Worm (Caenorhabditis elegans) whole organism, early embryonic: Measurements from ENCODE around the gene ckb-2.

ENCODE experiments used
- B0310.2 ChIP-seq: sonication (generic microtip); optimal IDR thresholded peaks from 2 replicates; lab custom pipeline; 2016; ENCODE audit warnings: mild to moderate bottlenecking, missing genetic modification characterization, missing compliant biosample characterization
- ama-1 ChIP-seq: fragments of 150-350 bp; optimal IDR thresholded peaks from 2 replicates; lab custom pipeline; 2014
- ceh-13 ChIP-seq: fragments of 200-800 bp; sonication (Bioruptor generic); optimal IDR thresholded peaks from 2 replicates; lab custom pipeline; 2018; ENCODE audit warnings: mild to moderate bottlenecking, missing genetic modification characterization, missing compliant biosample characterization
- ceh-36 ChIP-seq: sonication (generic microtip); optimal IDR thresholded peaks from 2 replicates; lab custom pipeline; 2016; ENCODE audit warnings: missing genetic modification characterization, inconsistent platforms, missing compliant biosample characterization
- flt-1 ChIP-seq: fragments of 200-800 bp; sonication (Bioruptor generic); IDR thresholded peaks from 2 replicates; pipeline ENCODE4 v1.3.6; 2022; ENCODE audit warnings: missing genetic modification characterization, missing compliant biosample characterization
- hmbx-1 ChIP-seq: sonication (generic microtip); optimal IDR thresholded peaks from 2 replicates; lab custom pipeline; 2016; ENCODE audit warnings: mild to moderate bottlenecking, missing genetic modification characterization, missing compliant biosample characterization
- hmg-4 ChIP-seq: fragments of 200-800 bp; sonication (Bioruptor generic); optimal IDR thresholded peaks from 2 replicates; lab custom pipeline; 2018; ENCODE audit warnings: mild to moderate bottlenecking, missing genetic modification characterization, missing compliant biosample characterization
- hnd-1 ChIP-seq: sonication (generic microtip); optimal IDR thresholded peaks from 2 replicates; lab custom pipeline; 2016; ENCODE audit warnings: missing genetic modification characterization, missing compliant biosample characterization
- pes-1 ChIP-seq: fragments of 200-800 bp; sonication (Bioruptor generic); IDR thresholded peaks from 2 replicates; pipeline ENCODE4 v1.3.6; 2022; ENCODE audit warnings: missing genetic modification reagents, missing genetic modification characterization, missing compliant biosample characterization
- scrt-1 ChIP-seq: fragments of 200-800 bp; sonication (Bioruptor generic); IDR thresholded peaks from 2 replicates; pipeline ENCODE4 v1.3.6; 2022; ENCODE audit warnings: missing genetic modification characterization, missing compliant biosample characterization
- tbx-11 ChIP-seq: fragments of 200-800 bp; sonication (Bioruptor generic); IDR thresholded peaks from 2 replicates; pipeline ENCODE4 v1.3.6; 2022; ENCODE audit warnings: missing genetic modification characterization, missing compliant biosample characterization
- tbx-37 ChIP-seq: fragments of 200-800 bp; sonication (Bioruptor generic); conservative IDR thresholded peaks from 2 replicates; pipeline ENCODE4 v1.3.6; 2022; ENCODE audit warnings: missing genetic modification reagents, missing genetic modification characterization, missing compliant biosample characterization

- no peak for TF ChIP-seq ceh-36
- no peak for TF ChIP-seq tbx-37 (GFP tag; lab: Robert Waterston, UW)
- TF ChIP-seq hmg-4 (GFP tag; lab: Kevin White, UChicago): no peak
- TF ChIP-seq B0310.2: no peak
- TF ChIP-seq scrt-1 (GFP tag; lab: Robert Waterston, UW): no peak
- TF ChIP-seq ama-1 (lab: Kevin White, UChicago): no peak
- TF ChIP-seq ceh-13 (GFP tag; lab: Kevin White, UChicago): no peak
- no peak for TF ChIP-seq pes-1 (GFP tag; lab: Robert Waterston, UW)
- TF ChIP-seq flt-1: no peak
- TF ChIP-seq tbx-11 (GFP tag; lab: Robert Waterston, UW): no peak
- TF ChIP-seq hmbx-1 (tag; lab: Kevin White, UChicago): no peak
- no peak for TF ChIP-seq hnd-1
Observed at ce11 chrIII:4405986-4406385, 38.2 kb downstream of the ckb-2 start, which contains the start of gene rnp-4.
